Fruit fly (Drosophila melanogaster): Measurements from ENCODE around the gene Zip99C.

Zip99C gene

DNA sequence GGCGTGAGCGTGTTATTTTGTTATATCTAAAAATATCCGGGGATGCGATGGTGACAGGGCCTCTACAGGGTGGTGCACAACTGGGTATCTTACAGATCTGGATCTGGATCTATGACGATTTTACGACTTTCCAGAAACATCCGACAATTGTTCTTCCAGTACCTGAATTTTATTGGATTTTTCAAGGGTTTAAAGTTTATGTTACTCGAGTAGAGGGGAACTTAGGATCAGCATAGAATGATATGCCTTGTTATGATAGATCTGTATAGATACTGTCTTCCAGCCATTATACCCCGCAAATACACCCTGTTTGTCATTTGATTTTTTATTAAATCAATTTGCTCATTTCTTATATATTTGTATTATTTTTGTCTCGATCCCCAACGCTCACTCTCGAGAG lies 25.7 kb upstream of the Zip99C start (continued):
- TF ChIP-seq caup (GFP tag; optimal IDR thresholded peaks at IDR 0.05; ENCODE audit: severe bottlenecking) (peak; percentile 28), jigr1 (GFP tag; IDR thresholded peaks at IDR 0.05) (no peak), stwl (tag; optimal IDR thresholded peaks at IDR 0.05) (no peak), jumu (GFP tag; optimal IDR thresholded peaks at IDR 0.05) (peak; percentile 38), CG6765 (GFP tag; optimal IDR thresholded peaks at IDR 0.05) (peak; percentile 54), Vsx1 (GFP tag; optimal IDR thresholded peaks at IDR 0.05) (peak; percentile 19), CG12299 (tag; optimal IDR thresholded peaks at IDR 0.05) (peak; percentile 6), tup (GFP tag; optimal IDR thresholded peaks at IDR 0.05) (no peak), da (GFP tag; optimal IDR thresholded peaks at IDR 0.05) (no peak), CG5180 (GFP tag; optimal IDR thresholded peaks at IDR 0.05) (peak; percentile 55), Chrac-16 (GFP tag; optimal IDR thresholded peaks at IDR 0.05) (peak; percentile 7), sisA (GFP tag; IDR thresholded peaks at IDR 0.05) (peak; percentile 47), CG7556 (GFP tag; optimal IDR thresholded peaks at IDR 0.05) (peak; percentile 50), dimm (GFP tag; IDR thresholded peaks at IDR 0.05) (no peak), exex (tag; optimal IDR thresholded peaks at IDR 0.05) (peak; percentile 20), CG12391 (tag; optimal IDR thresholded peaks at IDR 0.05) (peak; percentile 43), p53 (GFP tag; optimal IDR thresholded peaks at IDR 0.05) (no peak), Mrtf (GFP tag; IDR thresholded peaks at IDR 0.05) (peak; percentile 45; the same call in 1 of the 3 replicates), Antp (GFP tag; optimal IDR thresholded peaks at IDR 0.05) (peak; percentile 22), CG13894 (tag; optimal IDR thresholded peaks at IDR 0.05) (no peak), Adf1 (GFP tag; IDR thresholded peaks at IDR 0.05) (no peak), CG16863 (GFP tag; optimal IDR thresholded peaks at IDR 0.05) (peak; percentile 14), Meics (GFP tag; optimal IDR thresholded peaks at IDR 0.05) (peak; percentile 72), CG17186 (GFP tag; optimal IDR thresholded peaks at IDR 0.05) (no peak), crc (GFP tag; optimal IDR thresholded peaks at IDR 0.05) (peak; percentile 39), CG2889 (GFP tag; IDR thresholded peaks at IDR 0.05) (0 out of 3 replicates have a peak, but pooled peaks have one; percentile 40), Med (GFP tag) (peak; percentile 90), CG13296 (GFP tag; optimal IDR thresholded peaks at IDR 0.05) (peak; percentile 66), CG43689 (GFP tag; IDR thresholded peaks at IDR 0.05) (peak; percentile 25; the same call in 1 of the 2 replicates), CG17328 (GFP tag; IDR thresholded peaks at IDR 0.05) (0 out of 2 replicates have a peak, but pooled peaks have one; percentile 5), scrt (GFP tag; optimal IDR thresholded peaks at IDR 0.05) (peak; percentile 49), bab2 (GFP tag; optimal IDR thresholded peaks at IDR 0.05) (peak; percentile 21), kni (GFP tag; optimal IDR thresholded peaks at IDR 0.05) (no peak), CG18262 (tag; optimal IDR thresholded peaks at IDR 0.05) (peak; percentile 67), CG14441 (GFP tag; IDR thresholded peaks at IDR 0.05) (peak; percentile 74), Dp (GFP tag; optimal IDR thresholded peaks at IDR 0.05) (no peak), nerfin-1 (tag; optimal IDR thresholded peaks at IDR 0.05) (peak; percentile 37), CG15011 (GFP tag; optimal IDR thresholded peaks at IDR 0.05) (peak; percentile 43), CG2712 (tag; optimal IDR thresholded peaks at IDR 0.05) (peak; percentile 68), fd96Cb (tag; optimal IDR thresholded peaks at IDR 0.05) (peak; percentile 53), gce (GFP tag; IDR thresholded peaks at IDR 0.05) (0 out of 3 replicates have a peak, but pooled peaks have one; percentile 26), bsh (GFP tag; optimal IDR thresholded peaks at IDR 0.05) (peak in 1 of 2 experiments; percentile 27), CG10959 (GFP tag; IDR thresholded peaks at IDR 0.05) (no peak), sens (GFP tag) (peak; percentile 84), CG5245 (GFP tag; optimal IDR thresholded peaks at IDR 0.05) (no peak), CG6272 (GFP tag; IDR thresholded peaks at IDR 0.05) (no peak), CG6254 (GFP tag; optimal IDR thresholded peaks at IDR 0.05) (peak; percentile 48), Side (GFP tag; optimal IDR thresholded peaks at IDR 0.05) (peak; percentile 4), Lpt (GFP tag; optimal IDR thresholded peaks at IDR 0.05) (no peak), CG15269 (tag; optimal IDR thresholded peaks at IDR 0.05) (peak; percentile 80), Sry-δ (GFP tag; optimal IDR thresholded peaks at IDR 0.05) (no peak)

Data from whole organism, embryonic.